Fruit fly (Drosophila melanogaster) whole organism, pupa: Measurements from ENCODE around the gene Nt5a.

Experiments used
- CG10348 ChIP-seq: fragments of 200-800 bp; sonication (Bioruptor generic); IDR thresholded peaks from 2 replicates; pipeline ENCODE4 v1.3.6; 2022; ENCODE audit warnings: missing biosample characterization, missing genetic modification characterization
- CG12605 ChIP-seq: fragments of 200-800 bp; sonication (Bioruptor generic); IDR thresholded peaks from 2 replicates; pipeline ENCODE4 v1.3.6; 2022; ENCODE audit warnings: missing biosample characterization, missing genetic modification characterization
- CG13204 ChIP-seq: fragments of 200-800 bp; sonication (Bioruptor generic); optimal IDR thresholded peaks from 2 replicates; lab custom pipeline; 2018; ENCODE audit warnings: missing biosample characterization, mild to moderate bottlenecking, missing genetic modification characterization, moderate library complexity
- CG14655 ChIP-seq: fragments of 200-800 bp; sonication (Bioruptor generic); optimal IDR thresholded peaks from 3 replicates; lab custom pipeline; 2017; ENCODE audit warnings: mild to moderate bottlenecking, missing biosample characterization, missing genetic modification reagents, missing genetic modification characterization
- CG15710 ChIP-seq: fragments of 200-800 bp; sonication (Bioruptor generic); optimal IDR thresholded peaks from 2 replicates; lab custom pipeline; 2018; ENCODE audit warnings: missing biosample characterization, mild to moderate bottlenecking, missing genetic modification characterization, moderate library complexity
- CG17806 ChIP-seq: fragments of 200-800 bp; sonication (Bioruptor generic); optimal IDR thresholded peaks from 2 replicates; lab custom pipeline; 2018; ENCODE audit warnings: missing biosample characterization, mild to moderate bottlenecking, missing genetic modification characterization, moderate library complexity
- CG32121 ChIP-seq: fragments of 200-800 bp; sonication (Bioruptor generic); IDR thresholded peaks from 2 replicates; pipeline ENCODE4 v1.3.6; 2022; ENCODE audit warnings: missing biosample characterization, missing genetic modification characterization
- CG4496 ChIP-seq: fragments of 200-800 bp; sonication (Bioruptor generic); IDR thresholded peaks from 3 replicates; pipeline ENCODE4 v1.3.6; 2022; ENCODE audit warnings: missing biosample characterization, missing genetic modification characterization
- CG8159 ChIP-seq: fragments of 200-800 bp; sonication (Bioruptor generic); optimal IDR thresholded peaks from 3 replicates; lab custom pipeline; 2018; ENCODE audit warnings: missing biosample characterization, mild to moderate bottlenecking, missing genetic modification characterization, moderate library complexity
- CG8301 ChIP-seq: fragments of 200-800 bp; sonication (Bioruptor generic); optimal IDR thresholded peaks from 2 replicates; lab custom pipeline; 2018; ENCODE audit warnings: missing biosample characterization, mild to moderate bottlenecking, missing genetic modification characterization
- CG9948 ChIP-seq: fragments of 200-800 bp; sonication (Bioruptor generic); optimal IDR thresholded peaks from 2 replicates; lab custom pipeline; 2018; ENCODE audit warnings: missing biosample characterization, mild to moderate bottlenecking, missing genetic modification characterization, moderate library complexity
- D1 ChIP-seq: fragments of 200-800 bp; sonication (Bioruptor generic); optimal IDR thresholded peaks from 2 replicates; lab custom pipeline; 2018; ENCODE audit warnings: missing biosample characterization, mild to moderate bottlenecking, missing genetic modification characterization, moderate library complexity
- EcR ChIP-seq: fragments of 200-800 bp; sonication (Bioruptor generic); optimal IDR thresholded peaks from 3 replicates; lab custom pipeline; 2019; ENCODE audit warnings: missing biosample characterization, missing genetic modification characterization, mild to moderate bottlenecking, moderate library complexity, missing genetic modification reagents
- Ets98B ChIP-seq: fragments of 200-800 bp; sonication (Bioruptor generic); IDR thresholded peaks from 2 replicates; pipeline ENCODE4 v1.3.6; 2022; ENCODE audit warnings: missing biosample characterization, missing genetic modification characterization
- Pif1A ChIP-seq: fragments of 200-800 bp; sonication (Bioruptor generic); optimal IDR thresholded peaks from 3 replicates; lab custom pipeline; 2016; ENCODE audit warnings: missing biosample characterization, missing genetic modification characterization
- Snoo ChIP-seq: fragments of 200-800 bp; sonication (Bioruptor generic); optimal IDR thresholded peaks from 3 replicates; lab custom pipeline; 2017; ENCODE audit warnings: missing biosample characterization, mild to moderate bottlenecking, missing genetic modification characterization, inconsistent platforms
- fd96Ca ChIP-seq: fragments of 200-800 bp; sonication (Bioruptor generic); IDR thresholded peaks from 3 replicates; pipeline ENCODE4 v1.3.6; 2022; ENCODE audit warnings: missing biosample characterization, missing genetic modification characterization
- gl ChIP-seq: fragments of 200-800 bp; sonication (Bioruptor generic); optimal IDR thresholded peaks from 2 replicates; lab custom pipeline; 2018; ENCODE audit warnings: missing biosample characterization, mild to moderate bottlenecking, missing genetic modification characterization

Nt5a gene

dm6 chr3L:1258547-1258946, 48.7 kb downstream of the Nt5a start:
- TF ChIP-seq CG8301 (tag; lab: Kevin White, UChicago) (no peak), gl (tag; lab: Kevin White, UChicago) (no peak), CG4496 (GFP tag; lab: Robert Waterston, UW) (no peak), CG8159 (tag; lab: Kevin White, UChicago) (no peak), CG17806 (tag; lab: Kevin White, UChicago) (no peak), CG15710 (tag; lab: Kevin White, UChicago) (no peak), CG9948 (tag; lab: Kevin White, UChicago) (no peak), fd96Ca (no peak), EcR (GFP tag; lab: Kevin White, UChicago) (no peak), CG10348 (GFP tag; lab: Robert Waterston, UW) (no peak), Ets98B (no peak), CG12605 (GFP tag; lab: Robert Waterston, UW) (no peak), CG13204 (GFP tag; lab: Kevin White, UChicago) (no peak)

dm6 chr3L:1256061-1256780, 51.0 kb downstream of the Nt5a start, which contains the start of gene tfc:
Gene tfc, plus strand, starts transcription at chr3L:1256449.
- no peak; the same call in 1 of the 3 replicates for TF ChIP-seq CG4496 (GFP tag; lab: Robert Waterston, UW)
- no peak for TF ChIP-seq CG32121
- TF ChIP-seq fd96Ca = peak; percentile 20; the same call in 1 of the 3 replicates
- TF ChIP-seq CG13204 (GFP tag; lab: Kevin White, UChicago) = peak; percentile 66
- no peak for TF ChIP-seq CG15710 (tag; lab: Kevin White, UChicago)
- peak; percentile 50; the same call in 1 of the 2 replicates for TF ChIP-seq Ets98B
- TF ChIP-seq CG12605 (GFP tag; lab: Robert Waterston, UW) = peak; percentile 49
- TF ChIP-seq EcR (GFP tag; lab: Kevin White, UChicago) = peak; percentile 61
- peak; percentile 29 for TF ChIP-seq Pif1A (GFP tag; lab: Kevin White, UChicago)
- no peak for TF ChIP-seq D1 (tag; lab: Kevin White, UChicago)
- no peak for TF ChIP-seq Snoo (tag; lab: Kevin White, UChicago)
- no peak for TF ChIP-seq CG14655 (GFP tag; lab: Kevin White, UChicago)
